Worm (Caenorhabditis elegans) whole organism, late embryonic: ENCODE measurements around the gene hir-1.
A peak's percentile ranks its signal among the peaks of the same experiment; 100 is the strongest.

ENCODE experiments used
- K09A11.1 ChIP-seq: sonication (generic microtip); optimal IDR thresholded peaks from 2 replicates; lab custom pipeline; 2017; ENCODE audit warnings: antibody characterized with exemption, mild to moderate bottlenecking, missing genetic modification characterization, missing compliant biosample characterization; ENCODE audit not compliant: insufficient read depth
- Y22D7AL.16 ChIP-seq: sonication (generic microtip); optimal IDR thresholded peaks from 2 replicates; lab custom pipeline; 2016; ENCODE audit warnings: missing genetic modification characterization, missing compliant biosample characterization
- ama-1 ChIP-seq: fragments of 150-350 bp; optimal IDR thresholded peaks from 2 replicates; lab custom pipeline; 2014
- ceh-14 ChIP-seq: sonication (generic microtip); optimal IDR thresholded peaks from 2 replicates; lab custom pipeline; 2016; ENCODE audit warnings: missing genotype, missing genetic modification characterization, missing compliant biosample characterization
- ceh-48 ChIP-seq: sonication (generic microtip); optimal IDR thresholded peaks from 2 replicates; lab custom pipeline; 2016; ENCODE audit warnings: missing genetic modification characterization, inconsistent platforms, missing compliant biosample characterization
- ceh-6 ChIP-seq: fragments of 200-800 bp; sonication (Bioruptor generic); optimal IDR thresholded peaks from 2 replicates; lab custom pipeline; 2018; ENCODE audit warnings: mild to moderate bottlenecking, missing genetic modification characterization, missing compliant biosample characterization
- dve-1 ChIP-seq: sonication (generic microtip); optimal IDR thresholded peaks from 2 replicates; lab custom pipeline; 2017; ENCODE audit warnings: antibody characterized with exemption, mild to moderate bottlenecking, missing genetic modification characterization, missing compliant biosample characterization
- ets-4 ChIP-seq: sonication (generic microtip); optimal IDR thresholded peaks from 2 replicates; lab custom pipeline; 2016; ENCODE audit warnings: missing genetic modification characterization, missing compliant biosample characterization
- fax-1 ChIP-seq: sonication (generic microtip); optimal IDR thresholded peaks from 2 replicates; lab custom pipeline; 2016; ENCODE audit warnings: missing genotype, missing genetic modification characterization, missing compliant biosample characterization
- fkh-10 ChIP-seq: fragments of 150-350 bp; optimal IDR thresholded peaks from 2 replicates; lab custom pipeline; 2014; ENCODE audit warnings: missing biosample characterization, missing genetic modification reagents, missing genetic modification characterization
- fkh-6 ChIP-seq: sonication (generic microtip); optimal IDR thresholded peaks from 2 replicates; lab custom pipeline; 2016; ENCODE audit warnings: missing genetic modification characterization, missing compliant biosample characterization
- gmeb-2 ChIP-seq: sonication (generic microtip); optimal IDR thresholded peaks from 2 replicates; lab custom pipeline; 2016; ENCODE audit warnings: missing genetic modification characterization, inconsistent platforms, missing compliant biosample characterization
- hlh-6 ChIP-seq: sonication (generic microtip); optimal IDR thresholded peaks from 2 replicates; lab custom pipeline; 2016; ENCODE audit warnings: missing genotype, missing genetic modification characterization, missing compliant biosample characterization
- madf-2 ChIP-seq: sonication (generic microtip); optimal IDR thresholded peaks from 2 replicates; lab custom pipeline; 2017; ENCODE audit warnings: missing genetic modification characterization, missing compliant biosample characterization
- nhr-11 ChIP-seq: fragments of 150-350 bp; optimal IDR thresholded peaks from 2 replicates; lab custom pipeline; 2014; ENCODE audit warnings: missing biosample characterization, missing genetic modification characterization
- nhr-232 ChIP-seq: sonication (generic microtip); optimal IDR thresholded peaks from 2 replicates; lab custom pipeline; 2016; ENCODE audit warnings: missing genetic modification characterization, missing compliant biosample characterization
- sdc-2 ChIP-seq: sonication (generic microtip); optimal IDR thresholded peaks from 2 replicates; lab custom pipeline; 2016; ENCODE audit warnings: missing genotype, missing genetic modification characterization, missing compliant biosample characterization
- sox-2 ChIP-seq: fragments of 200-800 bp; sonication (Bioruptor generic); IDR thresholded peaks from 2 replicates; pipeline ENCODE4 v1.3.6; 2022; ENCODE audit warnings: missing genetic modification reagents, missing genetic modification characterization, missing compliant biosample characterization
- unc-3 ChIP-seq, 2 experiments: fragments of 200-800 bp in 1 of 2; sonication (Bioruptor generic) in 1 of 2; sonication (generic microtip) in 1 of 2; conservative IDR thresholded peaks in 1 of 2; optimal IDR thresholded peaks in 1 of 2; 2 replicates each; pipeline versions ENCODE4 v1.3.6 to Lab custom; 2016 to 2022; ENCODE audit warnings: missing compliant biosample characterization in 2 of 2, missing genetic modification characterization in 2 of 2, missing genetic modification reagents in 1 of 2
- unc-86 ChIP-seq: sonication (generic microtip); optimal IDR thresholded peaks from 2 replicates; lab custom pipeline; 2016; ENCODE audit warnings: missing genetic modification characterization, missing compliant biosample characterization

Gene hir-1

ce11 chrV:5576008-5576407 lies 54.1 kb downstream of the hir-1 start:
- TF ChIP-seq fax-1 (no peak), hlh-6 (tag; lab: Kevin White, UChicago) (no peak), nhr-11 (tag; lab: Kevin White, UChicago) (no peak), gmeb-2 (tag; lab: Kevin White, UChicago) (peak; percentile 20), dve-1 (tag; lab: Kevin White, UChicago) (peak; percentile 77)

- TF ChIP-seq ceh-14 (no peak), unc-86 (tag; lab: Kevin White, UChicago) (no peak), madf-2 (tag; lab: Kevin White, UChicago) (no peak), nhr-232 (tag; lab: Kevin White, UChicago) (no peak), ets-4 (no peak), fkh-10 (GFP tag; lab: Kevin White, UChicago) (no peak), Y22D7AL.16 (no peak), sdc-2 (tag; lab: Kevin White, UChicago) (no peak), ama-1 (no peak), ceh-6 (GFP tag; lab: Kevin White, UChicago) (no peak), sox-2 (GFP tag; lab: Robert Waterston, UW) (no peak), unc-3 (GFP tag; conservative IDR thresholded peaks at IDR 0.05; lab: Robert Waterston, UW) (no peak), unc-3 (tag; optimal IDR thresholded peaks at IDR 0.05; lab: Kevin White, UChicago) (no peak), fkh-6 (tag; lab: Kevin White, UChicago) (no peak), K09A11.1 (tag; lab: Kevin White, UChicago) (no peak), nhr-11 (tag; lab: Kevin White, UChicago) (no peak), ceh-48 (tag; lab: Kevin White, UChicago) (no peak)
Measured at ce11 chrV:5579666-5580065, 57.7 kb downstream of the hir-1 start.
